Worm (Caenorhabditis elegans): ENCODE data around the gene ZC443.1.

The ZC443.1 gene

ce11 chrV:12773852-12774251 is 36.0 kb downstream of the ZC443.1 start:
- no peak for TF ChIP-seq unc-62 (GFP tag; optimal IDR thresholded peaks at IDR 0.05)
- TF ChIP-seq nhr-237 (tag; optimal IDR thresholded peaks at IDR 0.05) = no peak
- TF ChIP-seq dmd-4 (tag; optimal IDR thresholded peaks at IDR 0.05) = no peak
- no peak for TF ChIP-seq ztf-4 (tag; optimal IDR thresholded peaks at IDR 0.05)

- TF ChIP-seq nhr-77 (tag; optimal IDR thresholded peaks at IDR 0.05) (no peak), egl-27 (tag; optimal IDR thresholded peaks at IDR 0.05) (no peak), skn-1 (tag; optimal IDR thresholded peaks at IDR 0.05) (no peak), dmd-4 (tag; optimal IDR thresholded peaks at IDR 0.05) (no peak), ztf-1 (GFP tag; conservative IDR thresholded peaks at IDR 0.05) (no peak), nhr-129 (tag; optimal IDR thresholded peaks at IDR 0.05) (no peak), lsy-2 (tag; optimal IDR thresholded peaks at IDR 0.05) (no peak), Y55F3AM.14 (GFP tag; optimal IDR thresholded peaks at IDR 0.05) (no peak)
Measured at ce11 chrV:12773222-12773621, 36.7 kb downstream of the ZC443.1 start, which contains the start of gene ZC455.1. Gene ZC455.1, plus strand, starts transcription at chrV:12773522.

- no peak for TF ChIP-seq lin-39 (tag; optimal IDR thresholded peaks at IDR 0.05)
- TF ChIP-seq nhr-12 (tag; optimal IDR thresholded peaks at IDR 0.05) = no peak
- no peak for TF ChIP-seq nhr-21 (tag; optimal IDR thresholded peaks at IDR 0.05)
- no peak for TF ChIP-seq sma-9 (GFP tag; optimal IDR thresholded peaks at IDR 0.05)
- TF ChIP-seq sma-9 (tag; optimal IDR thresholded peaks at IDR 0.05) = no peak
- no peak for TF ChIP-seq elt-1 (tag; optimal IDR thresholded peaks at IDR 0.05)
- no peak for TF ChIP-seq F13H6.1 (tag; optimal IDR thresholded peaks at IDR 0.05)
- TF ChIP-seq nhr-237 (tag; optimal IDR thresholded peaks at IDR 0.05) = no peak
- no peak for TF ChIP-seq blmp-1 (tag; optimal IDR thresholded peaks at IDR 0.05; ENCODE audit: insufficient read depth)
- no peak for TF ChIP-seq skn-1 (tag; optimal IDR thresholded peaks at IDR 0.05)
- TF ChIP-seq mdl-1 (tag; optimal IDR thresholded peaks at IDR 0.05) = no peak
Measured at ce11 chrV:12768946-12769345, 40.9 kb downstream of the ZC443.1 start, which contains the start of gene srt-43. Gene srt-43, plus strand, starts transcription at chrV:12769246.

- TF ChIP-seq mdl-1 (tag; optimal IDR thresholded peaks at IDR 0.05) (no peak), fos-1 (tag; optimal IDR thresholded peaks at IDR 0.05) (no peak), nhr-129 (tag; optimal IDR thresholded peaks at IDR 0.05) (peak; percentile 76), F13H6.1 (tag; optimal IDR thresholded peaks at IDR 0.05) (no peak), ZK546.5 (tag; optimal IDR thresholded peaks at IDR 0.05) (no peak), egl-27 (tag; optimal IDR thresholded peaks at IDR 0.05) (no peak), crh-2 (tag; optimal IDR thresholded peaks at IDR 0.05) (peak; percentile 35), nhr-12 (tag; optimal IDR thresholded peaks at IDR 0.05) (no peak), snpc-4 (tag; optimal IDR thresholded peaks at IDR 0.05) (no peak), unc-55 (GFP tag; optimal IDR thresholded peaks at IDR 0.05) (no peak), lsy-2 (tag; optimal IDR thresholded peaks at IDR 0.05) (peak; percentile 56 to 97), nhr-10 (tag; optimal IDR thresholded peaks at IDR 0.05) (no peak), elt-1 (tag; optimal IDR thresholded peaks at IDR 0.05) (no peak), aly-2 (tag; optimal IDR thresholded peaks at IDR 0.05) (no peak), R02D3.7 (tag; optimal IDR thresholded peaks at IDR 0.05) (no peak), nhr-23 (tag; optimal IDR thresholded peaks at IDR 0.05) (no peak), sem-4 (tag; optimal IDR thresholded peaks at IDR 0.05) (no peak), elt-3 (tag; optimal IDR thresholded peaks at IDR 0.05) (no peak), mbf-1 (tag; optimal IDR thresholded peaks at IDR 0.05) (no peak), blmp-1 (tag; optimal IDR thresholded peaks at IDR 0.05; ENCODE audit: insufficient read depth) (no peak), nhr-25 (tag; optimal IDR thresholded peaks at IDR 0.05) (no peak), ceh-16 (tag; optimal IDR thresholded peaks at IDR 0.05) (no peak), unc-62 (GFP tag; optimal IDR thresholded peaks at IDR 0.05) (no peak), Y55F3AM.14 (GFP tag; optimal IDR thresholded peaks at IDR 0.05) (no peak), nhr-11 (tag; optimal IDR thresholded peaks at IDR 0.05) (no peak), C34F6.9 (tag; optimal IDR thresholded peaks at IDR 0.05) (peak; percentile 61), alr-1 (tag; optimal IDR thresholded peaks at IDR 0.05) (no peak), skn-1 (tag; optimal IDR thresholded peaks at IDR 0.05) (no peak), ztf-4 (tag; optimal IDR thresholded peaks at IDR 0.05) (no peak), lin-11 (tag; optimal IDR thresholded peaks at IDR 0.05) (no peak), ama-1 (optimal IDR thresholded peaks at IDR 0.05) (no peak), lin-13 (GFP tag; optimal IDR thresholded peaks at IDR 0.05) (no peak), lin-39 (tag; optimal IDR thresholded peaks at IDR 0.05) (no peak)
Measured at ce11 chrV:12763291-12763995, 46.4 kb downstream of the ZC443.1 start, which contains the start of the genes abcf-1 and scc-3. Gene abcf-1, minus strand, starts transcription at chrV:12763375. Gene scc-3, plus strand, starts transcription at chrV:12763945.
